Worm (Caenorhabditis elegans) whole organism, L4 larva: Measurements from ENCODE around the gene srv-11.

Experiments
- aly-2 ChIP-seq: sonication (generic microtip); optimal IDR thresholded peaks from 2 replicates; lab custom pipeline; 2018; ENCODE audit warnings: missing biosample characterization, missing genetic modification characterization
- egl-27 ChIP-seq: sonication (generic microtip); optimal IDR thresholded peaks from 3 replicates; lab custom pipeline; 2017; ENCODE audit warnings: missing biosample characterization, missing genetic modification reagents, missing genetic modification characterization
- fkh-10 ChIP-seq: fragments of 150-350 bp; optimal IDR thresholded peaks from 2 replicates; lab custom pipeline; 2014; ENCODE audit warnings: missing biosample characterization, missing genetic modification reagents, missing genetic modification characterization
- nhr-77 ChIP-seq: fragments of 150-350 bp; optimal IDR thresholded peaks from 2 replicates; lab custom pipeline; 2014; ENCODE audit warnings: missing biosample characterization, missing genetic modification characterization
- pqm-1 ChIP-seq: sonication (generic microtip); optimal IDR thresholded peaks from 2 replicates; lab custom pipeline; 2017; ENCODE audit warnings: missing biosample characterization, missing genetic modification characterization
- zfp-3 ChIP-seq: fragments of 200-800 bp; sonication (Bioruptor generic); conservative IDR thresholded peaks from 2 replicates; pipeline ENCODE4 v1.3.6; 2022; ENCODE audit warnings: missing genetic modification reagents, missing genetic modification characterization, missing compliant biosample characterization
- zip-2 ChIP-seq: fragments of 150-350 bp; optimal IDR thresholded peaks from 2 replicates; lab custom pipeline; 2014; ENCODE audit warnings: missing biosample characterization, missing genetic modification characterization
- ztf-11 ChIP-seq: fragments of 150-350 bp; optimal IDR thresholded peaks from 2 replicates; lab custom pipeline; 2014; ENCODE audit warnings: missing biosample characterization, missing genetic modification characterization

DNA sequence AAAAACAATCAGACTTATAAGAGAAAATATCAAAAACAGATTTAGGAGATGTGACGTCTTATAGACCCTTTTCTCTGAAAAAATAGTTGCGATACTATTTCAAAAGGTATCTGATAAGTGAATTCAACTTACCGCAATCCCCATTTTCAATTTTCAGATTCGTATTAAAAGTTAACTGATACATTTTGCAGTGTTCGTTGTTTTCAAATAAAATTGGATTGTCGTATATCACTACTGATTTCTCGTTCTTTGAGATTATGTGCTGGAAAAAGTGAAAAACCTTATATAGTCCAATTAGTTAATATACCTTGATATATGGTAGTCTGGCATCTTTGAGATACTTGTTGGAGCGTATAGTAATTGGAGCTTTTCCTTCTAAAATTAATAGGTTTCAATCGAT is 9.0 kb upstream of the srv-11 start:
- TF ChIP-seq zip-2 (no peak), ztf-11 (tag; lab: Kevin White, UChicago) (no peak), egl-27 (tag; lab: Kevin White, UChicago) (no peak), pqm-1 (no peak), nhr-77 (tag; lab: Kevin White, UChicago) (no peak), zfp-3 (GFP tag; lab: Robert Waterston, UW) (no peak), fkh-10 (GFP tag; lab: Kevin White, UChicago) (no peak), aly-2 (tag; lab: Kevin White, UChicago) (no peak)
